Worm (Caenorhabditis elegans): Measurements from ENCODE around the gene ZK809.5.

Gene ZK809.5

ce11 chrIV:11650344-11650743, 6.2 kb upstream of the ZK809.5 start:
- TF ChIP-seq unc-62 (GFP tag; optimal IDR thresholded peaks at IDR 0.05 in 1 of 2) (peak in 1 of 2 experiments; percentile 93), unc-62 (tag; optimal IDR thresholded peaks at IDR 0.05) (no peak), D1046.2 (GFP tag; IDR thresholded peaks at IDR 0.05) (no peak)

- TF ChIP-seq jun-1 (tag; optimal IDR thresholded peaks at IDR 0.05) (no peak), php-3 (GFP tag; IDR thresholded peaks at IDR 0.05) (no peak), mes-2 (tag; optimal IDR thresholded peaks at IDR 0.05; ENCODE audit: poor library complexity, severe bottlenecking) (peak; percentile 64), daf-16 (GFP tag; optimal IDR thresholded peaks at IDR 0.05) (no peak), daf-16 (tag; optimal IDR thresholded peaks at IDR 0.05) (peak; percentile 14), skn-1 (tag; optimal IDR thresholded peaks at IDR 0.05) (no peak), ztf-11 (tag; optimal IDR thresholded peaks at IDR 0.05) (no peak), F10B5.3 (tag; optimal IDR thresholded peaks at IDR 0.05) (no peak), ceh-20 (GFP tag; IDR thresholded peaks at IDR 0.05) (no peak)
These were observed 4.5 kb upstream of the ZK809.5 start, which contains the start of the genes acl-3 and ndub-6 for ce11 chrIV:11651965-11652453. acl-3 (minus strand) TSS chrIV:11652023. ndub-6 (plus strand) TSS chrIV:11652403.

ce11 chrIV:11655370-11655769, 1.2 kb upstream of the ZK809.5 start, which contains the start of gene ent-1:
ent-1 (minus strand) TSS chrIV:11655470.
- peak; percentile 70 for TF ChIP-seq aha-1 (tag)
- TF ChIP-seq lsy-2 (tag; optimal IDR thresholded peaks at IDR 0.05) = peak in 1 of 2 experiments; percentile 9
- TF ChIP-seq Y105C5A.15 (GFP tag; IDR thresholded peaks at IDR 0.05) = no peak

- TF ChIP-seq daf-19 (GFP tag; conservative IDR thresholded peaks at IDR 0.05) (no peak), aha-1 (tag) (peak; percentile 49)
These were observed 3.3 kb downstream of the ZK809.5 start, which contains the start of gene ZK792.1 for ce11 chrIV:11659794-11660312. ZK792.1 (plus strand) TSS chrIV:11659844.

- TF ChIP-seq hif-1 (tag; optimal IDR thresholded peaks at IDR 0.05) (no peak), T26A8.4 (GFP tag; IDR thresholded peaks at IDR 0.05) (no peak), nhr-102 (tag; optimal IDR thresholded peaks at IDR 0.05) (no peak), dmd-6 (GFP tag; IDR thresholded peaks at IDR 0.05) (no peak), mdl-1 (tag; optimal IDR thresholded peaks at IDR 0.05) (no peak), aly-2 (tag; optimal IDR thresholded peaks at IDR 0.05) (no peak), daf-19 (GFP tag; conservative IDR thresholded peaks at IDR 0.05) (no peak), jun-1 (tag; optimal IDR thresholded peaks at IDR 0.05) (no peak), ztf-11 (tag; optimal IDR thresholded peaks at IDR 0.05) (no peak), attf-4 (tag; optimal IDR thresholded peaks at IDR 0.05) (no peak), zip-2 (tag; optimal IDR thresholded peaks at IDR 0.05) (no peak), nhr-42 (GFP tag; IDR thresholded peaks at IDR 0.05) (no peak), cey-2 (tag; optimal IDR thresholded peaks at IDR 0.05; ENCODE audit: borderline replicate concordance, insufficient read depth) (no peak), mep-1 (tag; optimal IDR thresholded peaks at IDR 0.05) (no peak), lin-1 (GFP tag; IDR thresholded peaks at IDR 0.05) (no peak), ceh-20 (GFP tag; IDR thresholded peaks at IDR 0.05) (no peak)
These were observed 8.5 kb downstream of the ZK809.5 start, which contains the start of gene ZK809.9 for ce11 chrIV:11665010-11665409. ZK809.9 (plus strand) TSS chrIV:11665310.

DNA sequence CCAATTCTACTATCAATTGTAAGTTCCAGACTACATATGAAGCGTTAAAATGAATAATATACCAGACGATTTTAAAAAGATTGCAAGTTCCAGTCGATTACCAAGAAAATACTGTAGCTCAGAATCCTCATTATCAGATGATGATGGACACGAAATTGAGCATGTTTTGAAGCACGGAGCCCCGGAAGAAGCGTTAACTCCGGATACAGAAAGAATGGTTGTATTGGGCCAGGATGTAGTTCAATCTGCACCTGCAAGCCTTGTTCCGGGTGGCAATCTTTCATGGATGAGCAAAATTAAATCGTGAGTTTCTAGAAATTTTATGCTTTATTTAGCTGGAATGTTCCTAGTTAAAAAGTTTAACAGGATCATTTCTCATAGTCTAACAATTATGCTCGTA, 11.5 kb downstream of the ZK809.5 start, which contains the start of gene atg-4.2:
Gene atg-4.2, plus strand, starts transcription at position 24 of the 400 bp plus-strand sequence.
- TF ChIP-seq unc-62 (GFP tag; optimal IDR thresholded peaks at IDR 0.05 in 1 of 2) (peak in 1 of 2 experiments; percentile 93), unc-62 (tag; optimal IDR thresholded peaks at IDR 0.05) (no peak), dmd-6 (GFP tag; IDR thresholded peaks at IDR 0.05) (no peak)

DNA sequence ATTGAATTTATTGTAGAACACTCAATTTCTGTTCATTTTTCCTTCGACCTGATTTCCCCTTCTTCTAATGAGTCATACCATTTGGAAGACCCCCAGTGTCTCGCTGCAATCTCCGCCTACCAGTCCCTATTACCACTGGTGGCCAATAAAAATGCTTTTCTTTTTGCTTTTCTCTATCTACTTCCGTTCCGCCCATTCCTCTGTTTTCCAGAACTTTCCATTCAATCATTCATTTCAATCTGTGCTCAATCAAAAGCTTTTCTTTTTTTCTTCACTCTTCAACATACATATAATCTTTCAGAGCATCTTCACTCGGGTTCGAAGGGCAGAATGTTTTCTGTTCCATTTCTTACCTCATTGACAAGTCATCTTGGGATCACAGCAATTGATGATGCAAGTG, 17.0 kb downstream of the ZK809.5 start, which contains the start of gene inx-8:
Gene inx-8, plus strand, starts transcription at position 301 of the 400 bp plus-strand sequence.
- TF ChIP-seq aha-1 (tag) (no peak), hmg-1.1 (GFP tag; IDR thresholded peaks at IDR 0.05) (no peak), set-16 (GFP tag; IDR thresholded peaks at IDR 0.05) (no peak), nhr-11 (tag; optimal IDR thresholded peaks at IDR 0.05) (no peak), rbr-2 (tag; optimal IDR thresholded peaks at IDR 0.05) (no peak), lir-3 (tag; optimal IDR thresholded peaks at IDR 0.05) (no peak), fos-1 (tag; optimal IDR thresholded peaks at IDR 0.05) (no peak), nhr-10 (tag; optimal IDR thresholded peaks at IDR 0.05) (no peak), R02D3.7 (tag; optimal IDR thresholded peaks at IDR 0.05) (no peak), tra-1 (GFP tag; IDR thresholded peaks at IDR 0.05) (no peak), dmd-6 (GFP tag; IDR thresholded peaks at IDR 0.05) (no peak), ceh-44 (GFP tag; IDR thresholded peaks at IDR 0.05) (no peak), arid-1 (GFP tag; conservative IDR thresholded peaks at IDR 0.05) (no peak), duxl-1 (tag; optimal IDR thresholded peaks at IDR 0.05; ENCODE audit: poor library complexity) (no peak), nhr-102 (tag; optimal IDR thresholded peaks at IDR 0.05) (no peak)
